Worm (Caenorhabditis elegans): ENCODE data around the gene nac-2.

DNA sequence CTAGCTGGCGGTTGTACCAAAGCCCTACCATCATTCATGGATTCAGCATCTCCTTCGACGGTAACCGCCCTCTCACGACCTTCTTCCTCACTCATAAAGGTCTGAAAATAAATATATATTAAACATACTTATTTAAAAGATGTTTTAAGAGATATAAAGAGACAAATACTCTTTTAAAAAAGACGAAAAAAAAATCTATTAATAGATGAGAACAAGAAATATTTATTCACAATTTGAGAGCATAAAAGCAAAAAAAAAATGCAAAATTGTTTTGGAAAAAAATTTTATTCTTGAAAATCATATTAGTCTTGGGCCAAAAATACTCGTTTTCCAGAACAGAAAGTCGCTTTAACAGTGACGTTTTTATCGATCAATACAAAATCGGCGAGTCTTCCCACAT is 46.4 kb downstream of the nac-2 start, which contains the start of gene skat-1:
- TF ChIP-seq dao-5 (tag; optimal IDR thresholded peaks at IDR 0.05) (no peak), W03F9.2 (tag; optimal IDR thresholded peaks at IDR 0.05) (no peak), him-1 (tag; optimal IDR thresholded peaks at IDR 0.05) (no peak)
